ENCODE assay signal across 1 fruit fly cellular context in the genomic region with DNA sequence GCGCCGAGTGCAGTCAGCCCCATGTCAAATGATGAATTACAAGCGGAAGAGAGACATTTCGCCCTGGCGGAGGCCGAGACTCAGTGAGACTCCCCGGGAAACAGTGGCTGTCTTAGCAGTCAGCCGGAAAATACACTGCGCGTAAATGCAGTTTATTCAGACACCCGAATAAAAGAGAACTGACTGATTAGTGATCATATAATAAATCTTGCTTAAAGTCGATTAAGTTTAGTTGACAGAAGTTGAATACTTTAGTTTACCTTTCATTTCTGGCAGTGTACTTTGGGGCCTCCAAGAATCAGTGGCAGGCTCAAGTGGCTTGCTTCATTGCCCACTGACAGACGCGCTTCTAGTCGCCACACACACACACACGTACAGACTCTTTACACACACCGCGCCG.
TF ChIP-seq lines count a peak whose summit lies in the region.

No protein-coding gene starts in this region.

TF ChIP-seq in whole organism, embryonic, 481 proteins besides CTCF, POLR2A, EP300 and RAD21 (continued from another document):
- TF ChIP-seq Myb (GFP tag; optimal IDR thresholded peaks at IDR 0.05; lab: Kevin White, UChicago), result no peak
- TF ChIP-seq CG11398 (GFP tag; optimal IDR thresholded peaks at IDR 0.05; lab: Kevin White, UChicago), result no peak
- no peak for TF ChIP-seq cas (GFP tag; IDR thresholded peaks at IDR 0.05; lab: Robert Waterston, UW)
- no peak for TF ChIP-seq ac (GFP tag; optimal IDR thresholded peaks at IDR 0.05; lab: Kevin White, UChicago)
- no peak for TF ChIP-seq CG30020 (tag; optimal IDR thresholded peaks at IDR 0.05; lab: Kevin White, UChicago)
- TF ChIP-seq CG31388 (GFP tag; optimal IDR thresholded peaks at IDR 0.05; lab: Kevin White, UChicago), result no peak
- no peak for TF ChIP-seq oc (tag; optimal IDR thresholded peaks at IDR 0.05; lab: Kevin White, UChicago)
- no peak for TF ChIP-seq CG11560 (tag; IDR thresholded peaks at IDR 0.05; lab: Robert Waterston, UW)
- TF ChIP-seq CG8359 (GFP tag; optimal IDR thresholded peaks at IDR 0.05; lab: Kevin White, UChicago; ENCODE audit: borderline replicate concordance), result no peak
- no peak for TF ChIP-seq bigmax (GFP tag; optimal IDR thresholded peaks at IDR 0.05; lab: Kevin White, UChicago)
- TF ChIP-seq CG3995 (GFP tag; optimal IDR thresholded peaks at IDR 0.05; lab: Kevin White, UChicago), result no peak
- no peak for TF ChIP-seq mld (GFP tag; IDR thresholded peaks at IDR 0.05; lab: Robert Waterston, UW; ENCODE audit: partially characterized antibody)
- no peak for TF ChIP-seq gcm (GFP tag; optimal IDR thresholded peaks at IDR 0.05; lab: Kevin White, UChicago)
- TF ChIP-seq CG9817 (tag; optimal IDR thresholded peaks at IDR 0.05; lab: Kevin White, UChicago), result no peak
- TF ChIP-seq Dbx (GFP tag; IDR thresholded peaks at IDR 0.05; lab: Robert Waterston, UW), result no peak
- TF ChIP-seq Fer3 (tag; optimal IDR thresholded peaks at IDR 0.05; lab: Kevin White, UChicago), result no peak
- TF ChIP-seq stc (GFP tag; IDR thresholded peaks at IDR 0.05; lab: Robert Waterston, UW), result no peak
- no peak for TF ChIP-seq CG2202 (tag; optimal IDR thresholded peaks at IDR 0.05; lab: Kevin White, UChicago)
- TF ChIP-seq CG7839 (tag; optimal IDR thresholded peaks at IDR 0.05; lab: Kevin White, UChicago), result peak; percentile 21
- TF ChIP-seq bsh (GFP tag; optimal IDR thresholded peaks at IDR 0.05; lab: Kevin White, UChicago), result peak; percentile 40 to 53
- TF ChIP-seq CG16863 (GFP tag; optimal IDR thresholded peaks at IDR 0.05; lab: Kevin White, UChicago), result no peak
- peak; percentile 45 for TF ChIP-seq tin (GFP tag; optimal IDR thresholded peaks at IDR 0.05; lab: Kevin White, UChicago)
TF ChIP-seq in whole organism, embryonic: peak in this region for 63.
